Worm (Caenorhabditis elegans) whole organism, early embryonic: Measurements from ENCODE around the gene clec-136.

ENCODE experiments used
- B0310.2 ChIP-seq: sonication (generic microtip); optimal IDR thresholded peaks from 2 replicates; lab custom pipeline; 2016; ENCODE audit warnings: mild to moderate bottlenecking, missing genetic modification characterization, missing compliant biosample characterization
- F13C5.2 ChIP-seq: sonication (generic microtip); optimal IDR thresholded peaks from 2 replicates; lab custom pipeline; 2017; ENCODE audit warnings: mild to moderate bottlenecking, missing genetic modification characterization, inconsistent platforms, missing compliant biosample characterization
- aly-1 ChIP-seq: sonication (generic microtip); optimal IDR thresholded peaks from 2 replicates; lab custom pipeline; 2016; ENCODE audit warnings: missing genetic modification characterization, missing compliant biosample characterization
- ama-1 ChIP-seq: fragments of 150-350 bp; optimal IDR thresholded peaks from 2 replicates; lab custom pipeline; 2014
- ceh-13 ChIP-seq: fragments of 200-800 bp; sonication (Bioruptor generic); optimal IDR thresholded peaks from 2 replicates; lab custom pipeline; 2018; ENCODE audit warnings: mild to moderate bottlenecking, missing genetic modification characterization, missing compliant biosample characterization
- ceh-36 ChIP-seq: sonication (generic microtip); optimal IDR thresholded peaks from 2 replicates; lab custom pipeline; 2016; ENCODE audit warnings: missing genetic modification characterization, inconsistent platforms, missing compliant biosample characterization
- ets-7 ChIP-seq: sonication (generic microtip); optimal IDR thresholded peaks from 2 replicates; lab custom pipeline; 2016; ENCODE audit warnings: missing genotype, missing genetic modification characterization, missing compliant biosample characterization
- flt-1 ChIP-seq: fragments of 200-800 bp; sonication (Bioruptor generic); IDR thresholded peaks from 2 replicates; pipeline ENCODE4 v1.3.6; 2022; ENCODE audit warnings: missing genetic modification characterization, missing compliant biosample characterization
- hmbx-1 ChIP-seq: sonication (generic microtip); optimal IDR thresholded peaks from 2 replicates; lab custom pipeline; 2016; ENCODE audit warnings: mild to moderate bottlenecking, missing genetic modification characterization, missing compliant biosample characterization
- hmg-4 ChIP-seq: fragments of 200-800 bp; sonication (Bioruptor generic); optimal IDR thresholded peaks from 2 replicates; lab custom pipeline; 2018; ENCODE audit warnings: mild to moderate bottlenecking, missing genetic modification characterization, missing compliant biosample characterization
- hnd-1 ChIP-seq: sonication (generic microtip); optimal IDR thresholded peaks from 2 replicates; lab custom pipeline; 2016; ENCODE audit warnings: missing genetic modification characterization, missing compliant biosample characterization
- pes-1 ChIP-seq: fragments of 200-800 bp; sonication (Bioruptor generic); IDR thresholded peaks from 2 replicates; pipeline ENCODE4 v1.3.6; 2022; ENCODE audit warnings: missing genetic modification reagents, missing genetic modification characterization, missing compliant biosample characterization
- scrt-1 ChIP-seq: fragments of 200-800 bp; sonication (Bioruptor generic); IDR thresholded peaks from 2 replicates; pipeline ENCODE4 v1.3.6; 2022; ENCODE audit warnings: missing genetic modification characterization, missing compliant biosample characterization
- sea-1 ChIP-seq: fragments of 200-800 bp; sonication (Bioruptor generic); conservative IDR thresholded peaks from 2 replicates; pipeline ENCODE4 v1.3.6; 2022; ENCODE audit warnings: missing genetic modification characterization, missing compliant biosample characterization
- tbx-11 ChIP-seq: fragments of 200-800 bp; sonication (Bioruptor generic); IDR thresholded peaks from 2 replicates; pipeline ENCODE4 v1.3.6; 2022; ENCODE audit warnings: missing genetic modification characterization, missing compliant biosample characterization
- tbx-37 ChIP-seq: fragments of 200-800 bp; sonication (Bioruptor generic); conservative IDR thresholded peaks from 2 replicates; pipeline ENCODE4 v1.3.6; 2022; ENCODE audit warnings: missing genetic modification reagents, missing genetic modification characterization, missing compliant biosample characterization
- tra-4 ChIP-seq: sonication (generic microtip); optimal IDR thresholded peaks from 2 replicates; lab custom pipeline; 2017; ENCODE audit warnings: missing genetic modification characterization, missing compliant biosample characterization

Gene clec-136

DNA sequence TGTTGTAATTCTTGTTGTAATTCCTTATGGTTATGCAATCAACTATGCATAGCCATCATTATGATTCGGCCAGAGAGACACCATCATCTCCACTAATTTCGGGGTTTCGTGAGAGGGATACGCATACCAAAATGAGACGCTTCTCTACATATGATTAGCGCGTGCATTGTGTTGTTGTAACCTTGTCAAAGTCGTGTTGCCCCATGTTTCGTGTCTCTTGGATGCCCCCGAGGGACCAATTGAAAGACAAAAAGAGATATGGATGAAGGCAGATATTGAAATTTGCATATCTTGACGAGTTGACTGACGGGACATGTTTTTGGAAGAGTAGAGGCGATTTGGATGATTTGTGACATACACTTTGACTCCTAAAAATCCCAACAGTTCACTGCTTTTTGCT, 37.0 kb downstream of the clec-136 start:
- TF ChIP-seq ceh-13 (GFP tag; lab: Kevin White, UChicago) (no peak), aly-1 (tag; lab: Kevin White, UChicago) (no peak), tra-4 (tag; lab: Kevin White, UChicago) (no peak), sea-1 (GFP tag; lab: Robert Waterston, UW) (no peak), F13C5.2 (tag; lab: Kevin White, UChicago) (no peak), hmg-4 (GFP tag; lab: Kevin White, UChicago) (no peak), flt-1 (GFP tag; lab: Robert Waterston, UW) (0 out of 2 replicates have a peak, but pooled peaks have one; percentile 14), ama-1 (lab: Kevin White, UChicago) (no peak), tbx-11 (GFP tag; lab: Robert Waterston, UW) (no peak)

DNA sequence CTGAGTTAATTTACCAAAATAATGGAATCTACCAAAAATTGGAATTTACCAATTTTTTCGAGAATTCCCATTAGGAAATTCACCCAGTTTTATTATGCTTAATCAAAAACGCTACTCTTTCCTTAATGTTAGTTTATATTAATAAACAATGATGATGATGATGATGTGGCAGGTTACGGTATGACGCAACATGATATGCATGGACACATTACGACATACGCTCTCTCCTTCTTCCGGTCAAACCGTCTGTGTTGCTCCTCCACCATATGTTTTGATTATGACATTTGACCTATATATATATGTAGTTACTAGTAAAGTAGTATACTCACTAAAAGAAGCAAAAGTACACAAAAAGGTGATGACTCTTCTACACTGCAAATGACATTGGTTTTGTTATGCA, 39.0 kb downstream of the clec-136 start:
- TF ChIP-seq tbx-37 (GFP tag; lab: Robert Waterston, UW): no peak
- no peak for TF ChIP-seq tbx-11 (GFP tag; lab: Robert Waterston, UW)
- TF ChIP-seq ceh-13 (GFP tag; lab: Kevin White, UChicago): no peak
- TF ChIP-seq scrt-1 (GFP tag; lab: Robert Waterston, UW): no peak
- TF ChIP-seq ets-7 (tag; lab: Kevin White, UChicago): peak; percentile 92
- no peak for TF ChIP-seq hmg-4 (GFP tag; lab: Kevin White, UChicago)
- TF ChIP-seq B0310.2 (tag; lab: Kevin White, UChicago): no peak
- TF ChIP-seq flt-1 (GFP tag; lab: Robert Waterston, UW): no peak

DNA sequence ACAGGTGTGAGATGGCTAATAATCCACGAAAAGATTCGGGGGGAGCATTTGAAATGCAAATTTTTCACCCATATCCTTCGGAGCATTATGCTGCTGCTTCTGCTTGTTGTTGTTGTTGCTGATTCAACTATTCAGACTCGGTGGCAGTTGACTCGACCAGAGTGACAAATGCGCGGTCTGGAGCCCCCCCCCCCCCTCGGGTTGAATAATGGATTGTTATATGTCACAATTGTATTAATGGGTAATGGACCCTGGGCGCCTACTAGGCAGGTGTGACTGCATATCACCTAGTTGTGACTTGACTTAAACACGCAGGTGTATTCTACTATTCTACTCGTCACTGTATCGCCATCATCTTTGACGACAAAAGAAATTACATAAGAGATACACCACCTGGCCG, 40.8 kb downstream of the clec-136 start:
- TF ChIP-seq tra-4 (tag; lab: Kevin White, UChicago) (no peak), hnd-1 (tag; lab: Kevin White, UChicago) (no peak), tbx-37 (GFP tag; lab: Robert Waterston, UW) (no peak), tbx-11 (GFP tag; lab: Robert Waterston, UW) (no peak), sea-1 (GFP tag; lab: Robert Waterston, UW) (no peak), ama-1 (lab: Kevin White, UChicago) (no peak), B0310.2 (tag; lab: Kevin White, UChicago) (no peak)

DNA sequence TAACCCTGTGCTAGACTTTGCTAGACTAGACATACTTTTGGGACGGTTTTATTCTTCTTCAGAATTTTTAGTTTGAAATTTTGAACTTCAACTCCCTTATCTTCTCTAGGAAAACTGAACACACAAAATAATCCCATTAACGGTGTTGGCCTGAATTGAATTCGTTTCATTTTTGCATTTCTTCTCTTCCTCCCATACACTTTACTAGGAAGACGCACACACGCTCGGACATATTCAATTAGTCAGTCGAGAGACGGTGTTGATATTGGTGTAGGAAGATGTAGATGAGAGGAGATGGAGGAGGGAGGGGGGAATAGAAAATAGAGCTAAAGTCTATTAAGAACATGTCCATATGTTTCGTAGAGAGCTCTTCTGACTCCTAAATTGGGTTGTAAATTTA, 41.7 kb downstream of the clec-136 start:
- TF ChIP-seq sea-1 (GFP tag; lab: Robert Waterston, UW) (no peak), flt-1 (GFP tag; lab: Robert Waterston, UW) (no peak), B0310.2 (tag; lab: Kevin White, UChicago) (no peak), tbx-11 (GFP tag; lab: Robert Waterston, UW) (no peak), aly-1 (tag; lab: Kevin White, UChicago) (no peak), ets-7 (tag; lab: Kevin White, UChicago) (no peak), tbx-37 (GFP tag; lab: Robert Waterston, UW) (0 out of 2 replicates have a peak, but pooled peaks have one; percentile 7), hmg-4 (GFP tag; lab: Kevin White, UChicago) (no peak), ceh-13 (GFP tag; lab: Kevin White, UChicago) (no peak)

DNA sequence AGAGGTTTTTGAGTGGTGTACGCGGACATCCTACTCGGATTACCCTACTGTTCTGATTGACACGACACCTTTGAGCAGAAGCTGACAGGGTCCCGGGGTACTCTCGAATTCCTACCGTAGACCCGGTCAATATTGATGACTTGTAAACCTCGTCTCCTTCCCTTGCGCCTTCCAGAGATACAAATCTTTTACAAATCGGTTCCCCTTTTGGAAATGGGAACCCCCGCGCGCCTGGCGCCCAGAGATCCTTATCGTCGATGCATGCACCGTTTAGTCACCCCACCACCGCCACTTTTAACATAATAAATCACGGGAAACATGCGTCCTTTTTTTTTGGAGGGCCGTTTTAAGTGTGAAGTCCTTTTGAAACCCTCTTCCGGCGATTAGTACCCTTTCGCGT, 43.3 kb downstream of the clec-136 start:
- no peak for TF ChIP-seq ceh-13 (GFP tag; lab: Kevin White, UChicago)
- no peak for TF ChIP-seq hmg-4 (GFP tag; lab: Kevin White, UChicago)
- TF ChIP-seq ets-7 (tag; lab: Kevin White, UChicago): no peak
- no peak for TF ChIP-seq F13C5.2 (tag; lab: Kevin White, UChicago)
- no peak for TF ChIP-seq B0310.2 (tag; lab: Kevin White, UChicago)
- TF ChIP-seq scrt-1 (GFP tag; lab: Robert Waterston, UW): no peak
- TF ChIP-seq aly-1 (tag; lab: Kevin White, UChicago): no peak
- TF ChIP-seq sea-1 (GFP tag; lab: Robert Waterston, UW): no peak
- TF ChIP-seq hmbx-1 (tag; lab: Kevin White, UChicago): no peak
- no peak for TF ChIP-seq pes-1 (GFP tag; lab: Robert Waterston, UW)
- TF ChIP-seq tbx-37 (GFP tag; lab: Robert Waterston, UW): no peak
- TF ChIP-seq ama-1 (lab: Kevin White, UChicago): no peak
- TF ChIP-seq ceh-36 (tag; lab: Kevin White, UChicago): no peak
- TF ChIP-seq tra-4 (tag; lab: Kevin White, UChicago): no peak
- no peak for TF ChIP-seq tbx-11 (GFP tag; lab: Robert Waterston, UW)
- TF ChIP-seq flt-1 (GFP tag; lab: Robert Waterston, UW): no peak
- TF ChIP-seq hnd-1 (tag; lab: Kevin White, UChicago): no peak

DNA sequence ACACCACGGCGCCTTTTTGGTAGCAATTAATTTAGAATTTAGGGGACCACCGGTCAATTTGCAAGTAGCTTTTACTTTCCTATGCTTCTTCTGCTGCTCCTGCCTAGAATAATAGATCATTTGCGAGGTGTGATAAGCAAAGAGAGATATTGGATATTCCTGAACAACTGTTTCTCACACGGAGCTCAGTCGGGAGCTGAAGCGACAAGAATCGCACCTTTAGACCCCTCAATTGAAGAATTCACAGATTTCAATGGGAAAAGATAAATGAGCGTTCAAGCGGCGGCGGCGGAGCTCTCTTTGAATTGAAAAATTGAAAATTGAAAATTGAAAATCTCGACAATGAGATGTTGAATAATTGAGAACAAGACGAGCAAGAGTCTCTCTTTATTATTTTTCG, 43.8 kb downstream of the clec-136 start:
- TF ChIP-seq hmbx-1 (tag; lab: Kevin White, UChicago) (no peak), flt-1 (GFP tag; lab: Robert Waterston, UW) (no peak)

DNA sequence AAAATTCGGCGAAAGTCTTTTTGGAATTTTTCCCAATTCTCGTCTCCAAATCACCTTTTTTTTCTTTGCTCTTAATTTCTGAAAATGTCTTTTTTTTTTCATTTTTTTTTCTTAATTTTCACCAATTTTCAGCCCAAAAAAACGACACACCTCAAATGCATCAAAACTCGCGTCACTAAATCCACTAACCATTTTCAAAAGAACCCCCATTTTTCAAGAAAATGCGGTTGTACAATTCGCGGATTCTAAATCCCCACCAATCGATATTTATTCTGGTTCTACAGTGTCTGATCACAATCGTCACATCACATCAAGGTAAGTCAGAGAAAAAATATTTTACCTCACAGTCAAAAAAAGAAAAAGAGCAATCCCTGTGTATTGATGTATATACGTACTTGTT, 44.5 kb downstream of the clec-136 start, which contains the start of gene vab-1:
TSS of gene vab-1 (plus strand) at position 133 of the 400 bp plus-strand sequence.
- TF ChIP-seq tra-4 (tag; lab: Kevin White, UChicago) (no peak), flt-1 (GFP tag; lab: Robert Waterston, UW) (no peak)

DNA sequence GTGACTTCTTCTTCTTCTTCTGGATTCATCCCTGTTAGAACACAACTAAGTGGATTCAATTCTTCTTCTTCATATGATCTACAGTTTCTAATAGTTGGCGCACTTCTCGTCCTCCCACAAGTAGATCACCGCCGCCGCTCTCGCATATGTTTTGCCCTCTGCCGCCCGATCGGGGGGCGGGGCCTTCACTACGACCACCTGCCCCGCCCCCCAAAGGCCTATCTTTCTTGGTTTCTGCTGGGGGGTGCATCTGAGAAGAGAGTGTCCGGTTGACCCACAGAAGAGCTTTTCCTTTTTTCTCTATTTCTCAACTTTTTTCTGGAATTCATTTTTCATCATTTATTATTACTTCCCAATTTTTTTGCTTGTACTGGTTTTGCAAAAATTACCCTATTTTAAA, 45.2 kb downstream of the clec-136 start:
- TF ChIP-seq pes-1 (GFP tag; lab: Robert Waterston, UW): peak; percentile 29; the same call in 1 of the 2 replicates
- TF ChIP-seq hmbx-1 (tag; lab: Kevin White, UChicago): no peak
- TF ChIP-seq B0310.2 (tag; lab: Kevin White, UChicago): no peak
- no peak for TF ChIP-seq ets-7 (tag; lab: Kevin White, UChicago)
- TF ChIP-seq tbx-11 (GFP tag; lab: Robert Waterston, UW): no peak
- no peak for TF ChIP-seq tbx-37 (GFP tag; lab: Robert Waterston, UW)
- TF ChIP-seq scrt-1 (GFP tag; lab: Robert Waterston, UW): peak; percentile 74
- no peak for TF ChIP-seq ama-1 (lab: Kevin White, UChicago)
- no peak for TF ChIP-seq ceh-36 (tag; lab: Kevin White, UChicago)
- TF ChIP-seq aly-1 (tag; lab: Kevin White, UChicago): no peak
- no peak for TF ChIP-seq flt-1 (GFP tag; lab: Robert Waterston, UW)
- TF ChIP-seq hmg-4 (GFP tag; lab: Kevin White, UChicago): peak; percentile 75
- no peak for TF ChIP-seq hnd-1 (tag; lab: Kevin White, UChicago)
- no peak for TF ChIP-seq ceh-13 (GFP tag; lab: Kevin White, UChicago)
- TF ChIP-seq F13C5.2 (tag; lab: Kevin White, UChicago): peak; percentile 32
- TF ChIP-seq tra-4 (tag; lab: Kevin White, UChicago): no peak
